Fruit fly (Drosophila melanogaster) whole organism, embryonic: Measurements from ENCODE around the gene Os-C.

ENCODE experiments used
- CG10209 ChIP-seq: fragments of 200-800 bp; sonication (Bioruptor generic); optimal IDR thresholded peaks from 3 replicates; lab custom pipeline; 2017; ENCODE audit warnings: missing biosample characterization, mild to moderate bottlenecking, missing genetic modification characterization, missing genetic modification reagents
- CG10543 ChIP-seq: fragments of 200-800 bp; sonication (Bioruptor generic); optimal IDR thresholded peaks from 3 replicates; lab custom pipeline; 2017; ENCODE audit warnings: missing biosample characterization, mild to moderate bottlenecking, missing genetic modification characterization, moderate library complexity
- CG11398 ChIP-seq: fragments of 200-800 bp; sonication (Bioruptor generic); optimal IDR thresholded peaks from 2 replicates; lab custom pipeline; 2016; ENCODE audit warnings: missing biosample characterization, missing genetic modification characterization
- CG11456 ChIP-seq: fragments of 200-800 bp; sonication (Bioruptor generic); IDR thresholded peaks from 3 replicates; pipeline ENCODE4 v1.3.6; 2022; ENCODE audit warnings: missing biosample characterization, missing genetic modification characterization
- CG12219 ChIP-seq: fragments of 200-800 bp; sonication (Bioruptor generic); optimal IDR thresholded peaks from 3 replicates; lab custom pipeline; 2018; ENCODE audit warnings: missing biosample characterization, mild to moderate bottlenecking, missing genetic modification characterization
- CG15696 ChIP-seq: fragments of 200-800 bp; sonication (Bioruptor generic); optimal IDR thresholded peaks from 2 replicates; lab custom pipeline; 2019; ENCODE audit warnings: missing biosample characterization, mild to moderate bottlenecking, missing genetic modification characterization, moderate library complexity
- CG2120 ChIP-seq: fragments of 200-800 bp; sonication (Bioruptor generic); optimal IDR thresholded peaks from 3 replicates; lab custom pipeline; 2016; ENCODE audit warnings: missing biosample characterization, missing genetic modification characterization
- CG2129 ChIP-seq: fragments of 200-800 bp; sonication (Bioruptor generic); IDR thresholded peaks from 2 replicates; pipeline ENCODE4 v1.3.6; 2022; ENCODE audit warnings: missing biosample characterization, missing genetic modification characterization; ENCODE audit not compliant: partially characterized antibody
- CG2712 ChIP-seq: fragments of 200-800 bp; optimal IDR thresholded peaks from 3 replicates; lab custom pipeline; 2019; ENCODE audit warnings: missing biosample characterization, mild to moderate bottlenecking, missing genetic modification characterization, moderate library complexity
- CG30403 ChIP-seq: fragments of 200-800 bp; sonication (Bioruptor generic); optimal IDR thresholded peaks from 3 replicates; lab custom pipeline; 2016; ENCODE audit warnings: missing biosample characterization, missing genetic modification characterization
- CG3065 ChIP-seq: fragments of 200-800 bp; sonication (Bioruptor generic); optimal IDR thresholded peaks from 2 replicates; lab custom pipeline; 2016; ENCODE audit warnings: missing biosample characterization, missing genetic modification characterization
- CG32767 ChIP-seq: fragments of 200-800 bp; sonication (Bioruptor generic); IDR thresholded peaks from 2 replicates; pipeline ENCODE4 v1.3.6; 2022; ENCODE audit warnings: missing biosample characterization, missing genetic modification characterization
- CG33213 ChIP-seq: fragments of 200-800 bp; sonication (Bioruptor generic); optimal IDR thresholded peaks from 3 replicates; lab custom pipeline; 2016; ENCODE audit warnings: missing biosample characterization, missing genetic modification characterization
- CG3407 ChIP-seq: fragments of 200-800 bp; sonication (Bioruptor generic); optimal IDR thresholded peaks from 2 replicates; lab custom pipeline; 2018; ENCODE audit warnings: missing biosample characterization, mild to moderate bottlenecking, missing genetic modification characterization
- CG4360 ChIP-seq: fragments of 200-800 bp; sonication (Bioruptor generic); IDR thresholded peaks from 2 replicates; pipeline ENCODE4 v1.3.6; 2022; ENCODE audit warnings: missing biosample characterization, missing genetic modification characterization
- CG4820 ChIP-seq: fragments of 200-800 bp; sonication (Bioruptor generic); optimal IDR thresholded peaks from 3 replicates; lab custom pipeline; 2016; ENCODE audit warnings: missing biosample characterization, missing genetic modification characterization
- CG5180 ChIP-seq: fragments of 200-800 bp; sonication (Bioruptor generic); optimal IDR thresholded peaks from 3 replicates; lab custom pipeline; 2017; ENCODE audit warnings: missing biosample characterization, missing genetic modification characterization, mild to moderate bottlenecking, moderate library complexity, missing genetic modification reagents
- CG6272 ChIP-seq: fragments of 200-800 bp; sonication (Bioruptor generic); IDR thresholded peaks from 2 replicates; pipeline ENCODE4 v1.3.6; 2022; ENCODE audit warnings: missing biosample characterization, missing genetic modification characterization
- CG7271 ChIP-seq: fragments of 200-800 bp; sonication (Bioruptor generic); optimal IDR thresholded peaks from 2 replicates; lab custom pipeline; 2018; ENCODE audit warnings: missing biosample characterization, mild to moderate bottlenecking, missing genetic modification characterization, moderate library complexity
- CG7839 ChIP-seq: fragments of 200-800 bp; sonication (Bioruptor generic); optimal IDR thresholded peaks from 3 replicates; lab custom pipeline; 2018; ENCODE audit warnings: missing biosample characterization, mild to moderate bottlenecking, missing genetic modification characterization, moderate library complexity
- CG8478 ChIP-seq: fragments of >200 bp; optimal IDR thresholded peaks from 2 replicates; lab custom pipeline; 2018
- Chrac-16 ChIP-seq: fragments of 200-800 bp; sonication (Bioruptor generic); optimal IDR thresholded peaks from 3 replicates; lab custom pipeline; 2016; ENCODE audit warnings: missing biosample characterization, missing genetic modification characterization
- D19A ChIP-seq: fragments of 200-800 bp; optimal IDR thresholded peaks from 3 replicates; lab custom pipeline; 2019; ENCODE audit warnings: missing biosample characterization, mild to moderate bottlenecking, missing genetic modification characterization, moderate library complexity
- H15 ChIP-seq: fragments of 200-800 bp; sonication (Bioruptor generic); IDR thresholded peaks from 3 replicates; pipeline ENCODE4 v1.3.6; 2022; ENCODE audit warnings: missing biosample characterization, missing genetic modification characterization
- H2.0 ChIP-seq: fragments of 200-800 bp; sonication (Bioruptor generic); IDR thresholded peaks from 2 replicates; pipeline ENCODE4 v1.3.6; 2022; ENCODE audit warnings: missing biosample characterization, missing genetic modification characterization
- HmgZ ChIP-seq: fragments of 200-800 bp; sonication (Bioruptor generic); optimal IDR thresholded peaks from 2 replicates; lab custom pipeline; 2018; ENCODE audit warnings: missing biosample characterization, mild to moderate bottlenecking, missing genetic modification characterization
- Hr3 ChIP-seq: fragments of 200-800 bp; sonication (Bioruptor generic); optimal IDR thresholded peaks from 3 replicates; lab custom pipeline; 2016; ENCODE audit warnings: missing biosample characterization, missing genetic modification characterization
- NfI ChIP-seq: fragments of 200-800 bp; sonication (Bioruptor generic); optimal IDR thresholded peaks from 3 replicates; lab custom pipeline; 2018; ENCODE audit warnings: missing biosample characterization, mild to moderate bottlenecking, missing genetic modification characterization, moderate library complexity
- Optix ChIP-seq: fragments of 200-800 bp; sonication (Bioruptor generic); IDR thresholded peaks from 3 replicates; pipeline ENCODE4 v1.3.6; 2022; ENCODE audit warnings: missing biosample characterization, missing genetic modification characterization
- Ptx1 ChIP-seq: fragments of 200-800 bp; sonication (Bioruptor generic); IDR thresholded peaks from 2 replicates; pipeline ENCODE4 v1.3.6; 2022; ENCODE audit warnings: missing biosample characterization, missing genetic modification characterization
- Scr ChIP-seq: fragments of 200-800 bp; sonication (Bioruptor generic); IDR thresholded peaks from 2 replicates; pipeline ENCODE4 v1.3.6; 2022; ENCODE audit warnings: missing biosample characterization, missing genetic modification characterization; ENCODE audit not compliant: partially characterized antibody
- ap ChIP-seq: fragments of 200-800 bp; sonication (Bioruptor generic); IDR thresholded peaks from 2 replicates; pipeline ENCODE4 v1.3.6; 2022; ENCODE audit warnings: missing biosample characterization, missing genetic modification characterization
- bbx ChIP-seq: fragments of 200-800 bp; sonication (Bioruptor generic); IDR thresholded peaks from 2 replicates; pipeline ENCODE4 v1.3.6; 2022; ENCODE audit warnings: missing biosample characterization, missing genetic modification characterization; ENCODE audit not compliant: partially characterized antibody
- btn ChIP-seq: fragments of 200-800 bp; sonication (Bioruptor generic); optimal IDR thresholded peaks from 2 replicates; lab custom pipeline; 2016; ENCODE audit warnings: missing biosample characterization, missing genetic modification characterization
- disco-r ChIP-seq: fragments of 200-800 bp; sonication (Bioruptor generic); optimal IDR thresholded peaks from 2 replicates; lab custom pipeline; 2016; ENCODE audit warnings: missing biosample characterization, missing genetic modification characterization
- esg ChIP-seq: fragments of 200-800 bp; sonication (Bioruptor generic); conservative IDR thresholded peaks from 2 replicates; pipeline ENCODE4 v1.3.6; 2022; ENCODE audit warnings: missing biosample characterization, missing genetic modification characterization
- eve ChIP-seq, 2 experiments: fragments of >200 bp; optimal IDR thresholded peaks; 2 replicates each; lab custom pipeline; 2017; ENCODE audit warnings: missing biosample characterization in 2 of 2, missing genetic modification characterization in 2 of 2
- fd64A ChIP-seq: fragments of 200-800 bp; sonication (Bioruptor generic); optimal IDR thresholded peaks from 3 replicates; lab custom pipeline; 2018; ENCODE audit warnings: missing biosample characterization, mild to moderate bottlenecking, missing genetic modification characterization
- fu2 ChIP-seq: fragments of 200-800 bp; sonication (Bioruptor generic); optimal IDR thresholded peaks from 2 replicates; lab custom pipeline; 2016; ENCODE audit warnings: missing biosample characterization, missing genetic modification characterization
- ham ChIP-seq: fragments of 200-800 bp; sonication (Bioruptor generic); IDR thresholded peaks from 2 replicates; pipeline ENCODE4 v1.3.6; 2022; ENCODE audit warnings: missing biosample characterization, missing genetic modification characterization
- onecut ChIP-seq: fragments of 200-800 bp; sonication (Bioruptor generic); IDR thresholded peaks from 2 replicates; pipeline ENCODE4 v1.3.6; 2022; ENCODE audit warnings: missing biosample characterization, missing genetic modification characterization
- otp ChIP-seq: fragments of 200-800 bp; sonication (Bioruptor generic); IDR thresholded peaks from 3 replicates; pipeline ENCODE4, ENCODE4 v1.3.6; 2022; ENCODE audit warnings: missing biosample characterization, missing genetic modification characterization
- prd ChIP-seq, 3 experiments: fragments of >200 bp in 2 of 3; fragments of 200-800 bp in 1 of 3; sonication (Bioruptor generic) in 1 of 3; optimal IDR thresholded peaks in 2 of 3; IDR thresholded peaks in 1 of 3; 2 replicates in 2 of 3; 3 replicates in 1 of 3; pipeline versions ENCODE4 v1.3.6 to Lab custom; 2017 to 2022; ENCODE audit warnings: missing biosample characterization in 1 of 3, missing genetic modification characterization in 1 of 3
- sim ChIP-seq: fragments of 200-800 bp; sonication (Bioruptor generic); IDR thresholded peaks from 2 replicates; pipeline ENCODE4 v1.3.6; 2022; ENCODE audit warnings: missing biosample characterization, missing genetic modification characterization
- sob ChIP-seq: fragments of 200-800 bp; sonication (Bioruptor generic); IDR thresholded peaks from 2 replicates; pipeline ENCODE4 v1.3.6; 2022; ENCODE audit warnings: missing biosample characterization, missing genetic modification characterization
- stc ChIP-seq: fragments of 200-800 bp; sonication (Bioruptor generic); IDR thresholded peaks from 2 replicates; pipeline ENCODE4 v1.3.6; 2022; ENCODE audit warnings: missing biosample characterization, missing genetic modification characterization
- tio ChIP-seq: fragments of 200-800 bp; sonication (Bioruptor generic); optimal IDR thresholded peaks from 2 replicates; lab custom pipeline; 2017; ENCODE audit warnings: missing biosample characterization, missing genetic modification characterization, inconsistent platforms
- vnd ChIP-seq: fragments of 200-800 bp; sonication (Bioruptor generic); IDR thresholded peaks from 3 replicates; pipeline ENCODE4 v1.3.6; 2022; ENCODE audit warnings: missing biosample characterization, missing genetic modification characterization; ENCODE audit not compliant: partially characterized antibody
- yki ChIP-seq: fragments of >200 bp; optimal IDR thresholded peaks from 3 replicates; lab custom pipeline; 2018
- z ChIP-seq: fragments of 200-800 bp; sonication (Bioruptor generic); IDR thresholded peaks from 3 replicates; pipeline ENCODE4 v1.3.6; 2022; ENCODE audit warnings: missing biosample characterization, missing genetic modification characterization

Os-C gene

dm6 chr3R:7962778-7963494 is 15.8 kb upstream of the Os-C start (continued):
- peak; percentile 63 for TF ChIP-seq CG3407 (GFP tag; lab: Kevin White, UChicago)
- peak; percentile 49; the same call in 1 of the 3 replicates for TF ChIP-seq H15 (GFP tag; lab: Robert Waterston, UW)
- TF ChIP-seq CG33213 = no peak
- TF ChIP-seq CG15696 = peak; percentile 69
- TF ChIP-seq Chrac-16 (GFP tag; lab: Kevin White, UChicago) = peak; percentile 19
- TF ChIP-seq NfI = no peak
- no peak for TF ChIP-seq otp (GFP tag; lab: Robert Waterston, UW)
- no peak for TF ChIP-seq CG2120 (GFP tag; lab: Kevin White, UChicago)
- no peak for TF ChIP-seq btn (GFP tag; lab: Kevin White, UChicago)
- TF ChIP-seq ap (GFP tag; lab: Robert Waterston, UW) = 0 out of 2 replicates have a peak, but pooled peaks have one; percentile 5
- TF ChIP-seq esg (GFP tag; lab: Robert Waterston, UW) = no peak
- no peak for TF ChIP-seq CG11456 (GFP tag; lab: Robert Waterston, UW)
- peak; percentile 76 for TF ChIP-seq tio (GFP tag; lab: Kevin White, UChicago)
- peak; percentile 94 for TF ChIP-seq CG5180 (GFP tag; lab: Kevin White, UChicago)
- TF ChIP-seq bbx = no peak
- no peak for TF ChIP-seq prd (optimal IDR thresholded peaks at IDR 0.05; lab: Kevin White, UChicago)
- TF ChIP-seq prd (GFP tag; IDR thresholded peaks at IDR 0.05; lab: Robert Waterston, UW) = peak; percentile 55
- TF ChIP-seq sob = no peak
- TF ChIP-seq HmgZ (tag; lab: Kevin White, UChicago) = no peak
- TF ChIP-seq eve (GFP tag; optimal IDR thresholded peaks at IDR 0.05; lab: Kevin White, UChicago) = peak in 1 of 2 experiments; percentile 64
- no peak for TF ChIP-seq sim (GFP tag; lab: Robert Waterston, UW)
- TF ChIP-seq onecut (GFP tag; lab: Robert Waterston, UW) = peak; percentile 1; the same call in 1 of the 2 replicates
- no peak for TF ChIP-seq CG2129 (GFP tag; lab: Robert Waterston, UW)
- TF ChIP-seq CG10209 (GFP tag; lab: Kevin White, UChicago) = peak; percentile 40
- TF ChIP-seq Scr (GFP tag; lab: Robert Waterston, UW) = no peak
- no peak for TF ChIP-seq CG32767 (GFP tag; lab: Robert Waterston, UW)
- TF ChIP-seq fu2 (GFP tag; lab: Kevin White, UChicago) = no peak
- TF ChIP-seq Hr3 (GFP tag; lab: Kevin White, UChicago) = peak; percentile 52
- no peak for TF ChIP-seq CG3065
- peak; percentile 62; the same call in 1 of the 3 replicates for TF ChIP-seq z (GFP tag; lab: Robert Waterston, UW)
- TF ChIP-seq CG4820 (GFP tag; lab: Kevin White, UChicago) = peak; percentile 19
- 0 out of 2 replicates have a peak, but pooled peaks have one; percentile 18 for TF ChIP-seq H2.0
- no peak for TF ChIP-seq CG11398 (GFP tag; lab: Kevin White, UChicago)
- no peak for TF ChIP-seq ham (GFP tag; lab: Robert Waterston, UW)
- peak; percentile 61 for TF ChIP-seq CG7839 (tag; lab: Kevin White, UChicago)
- TF ChIP-seq CG10543 = no peak
- peak; percentile 56 for TF ChIP-seq D19A
- peak; percentile 58 for TF ChIP-seq CG30403 (GFP tag; lab: Kevin White, UChicago)
- no peak for TF ChIP-seq stc (GFP tag; lab: Robert Waterston, UW)
- no peak for TF ChIP-seq disco-r (GFP tag; lab: Kevin White, UChicago)
- no peak for TF ChIP-seq CG7271 (tag; lab: Kevin White, UChicago)
- peak; percentile 72 for TF ChIP-seq CG8478 (lab: Kevin White, UChicago)
- TF ChIP-seq Ptx1 (GFP tag; lab: Robert Waterston, UW) = peak; percentile 56
- peak; percentile 76 for TF ChIP-seq CG2712 (tag; lab: Kevin White, UChicago)
- TF ChIP-seq vnd (GFP tag; lab: Robert Waterston, UW) = no peak
- TF ChIP-seq Optix (GFP tag; lab: Robert Waterston, UW) = 0 out of 3 replicates have a peak, but pooled peaks have one; percentile 15
- TF ChIP-seq CG4360 (GFP tag; lab: Robert Waterston, UW) = peak; percentile 47
- TF ChIP-seq yki (lab: Kevin White, UChicago) = no peak
- TF ChIP-seq CG12219 (GFP tag; lab: Kevin White, UChicago) = no peak
- no peak for TF ChIP-seq fd64A (GFP tag; lab: Kevin White, UChicago)
- TF ChIP-seq CG6272 (GFP tag; lab: Robert Waterston, UW) = 0 out of 2 replicates have a peak, but pooled peaks have one; percentile 6
